Worm (Caenorhabditis elegans): ENCODE results near the gene btb-8.
"Not testable (repeated sequence)": the region's sequence is repeated elsewhere in the genome, so short reads cannot be mapped to it uniquely, and the experiment has no call there.

btb-8 gene

DNA sequence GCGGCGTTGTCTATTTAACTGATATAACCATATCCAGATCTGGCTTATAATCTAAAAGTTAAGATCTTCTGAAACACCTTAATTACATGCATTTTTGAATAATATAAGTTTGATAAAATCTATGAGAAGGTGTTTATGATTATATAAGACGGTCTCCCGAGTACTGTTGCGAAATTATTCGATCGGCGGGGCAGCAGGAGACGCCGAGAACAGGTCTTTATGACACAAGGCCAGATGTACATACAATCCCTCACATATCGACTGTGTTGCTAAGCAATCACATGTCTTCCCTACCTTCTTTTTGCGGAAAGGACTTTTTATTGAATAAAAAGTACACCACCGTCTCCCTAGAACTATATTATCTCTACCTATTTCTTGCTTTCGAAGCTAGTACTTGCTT lies 34.0 kb downstream of the btb-8 start, which contains the start of gene fbxb-53:
Gene fbxb-53 (plus strand): TSS at position 301 of the 400 bp plus-strand sequence.
- TF ChIP-seq egl-43 (GFP tag; IDR thresholded peaks at IDR 0.05) (no peak), aha-1 (tag) (no peak), unc-62 (GFP tag; optimal IDR thresholded peaks at IDR 0.05 in 1 of 2) (peak in 1 of 2 experiments; percentile 31), unc-62 (tag; optimal IDR thresholded peaks at IDR 0.05) (no peak)

DNA sequence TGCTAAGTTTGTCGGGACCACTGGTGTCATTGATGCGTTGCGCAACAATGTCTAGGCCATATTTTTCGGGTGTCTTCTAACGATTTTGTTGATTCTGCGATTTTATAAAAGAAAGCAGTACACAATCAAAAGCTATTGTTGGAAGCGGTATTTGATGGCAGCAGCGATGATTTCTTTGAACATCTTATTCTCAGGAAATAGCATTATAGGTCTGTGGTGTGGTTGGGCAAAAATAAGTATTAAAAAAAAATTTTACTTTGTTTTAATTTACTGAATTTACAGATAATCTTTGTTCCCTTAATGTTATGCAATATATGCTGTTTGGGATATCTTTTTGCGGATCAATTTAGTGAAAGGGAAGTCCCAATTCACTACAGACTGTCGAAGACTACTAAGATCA lies 34.5 kb downstream of the btb-8 start, which contains the start of gene F36H5.10:
Gene F36H5.10 (plus strand): TSS at position 301 of the 400 bp plus-strand sequence.
- peak; percentile 7 for TF ChIP-seq aha-1 (tag)
- TF ChIP-seq nhr-48 (tag; optimal IDR thresholded peaks at IDR 0.05) = no peak

DNA sequence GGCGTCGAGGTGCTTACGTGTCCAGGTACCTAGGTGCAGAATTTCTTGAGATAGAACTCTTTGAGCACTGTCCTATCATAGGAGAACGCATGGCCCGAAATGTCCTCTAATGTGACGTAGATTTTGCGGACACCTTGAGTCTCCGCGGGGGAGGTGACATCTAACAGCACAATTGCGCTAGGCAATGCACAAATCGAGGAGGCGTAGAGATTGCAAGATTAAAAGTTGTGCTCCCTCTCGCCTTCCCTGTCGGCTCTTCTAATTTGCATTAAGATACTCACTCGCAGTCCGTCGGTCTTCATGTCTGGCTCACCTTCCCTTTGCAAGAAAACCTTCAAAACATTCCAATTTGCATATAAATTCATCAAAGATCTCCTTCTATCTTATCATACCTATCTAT lies 37.0 kb downstream of the btb-8 start, which contains the start of gene F36H5.18:
Gene F36H5.18 (plus strand): TSS at position 301 of the 400 bp plus-strand sequence.
- TF ChIP-seq ama-1 (optimal IDR thresholded peaks at IDR 0.05) (no peak), tag-97 (GFP tag; IDR thresholded peaks at IDR 0.05) (no peak), set-16 (GFP tag; IDR thresholded peaks at IDR 0.05) (no peak), ceh-28 (tag; optimal IDR thresholded peaks at IDR 0.05) (no peak), nhr-41 (GFP tag; IDR thresholded peaks at IDR 0.05) (no peak), nhr-102 (tag; optimal IDR thresholded peaks at IDR 0.05) (no peak)

DNA sequence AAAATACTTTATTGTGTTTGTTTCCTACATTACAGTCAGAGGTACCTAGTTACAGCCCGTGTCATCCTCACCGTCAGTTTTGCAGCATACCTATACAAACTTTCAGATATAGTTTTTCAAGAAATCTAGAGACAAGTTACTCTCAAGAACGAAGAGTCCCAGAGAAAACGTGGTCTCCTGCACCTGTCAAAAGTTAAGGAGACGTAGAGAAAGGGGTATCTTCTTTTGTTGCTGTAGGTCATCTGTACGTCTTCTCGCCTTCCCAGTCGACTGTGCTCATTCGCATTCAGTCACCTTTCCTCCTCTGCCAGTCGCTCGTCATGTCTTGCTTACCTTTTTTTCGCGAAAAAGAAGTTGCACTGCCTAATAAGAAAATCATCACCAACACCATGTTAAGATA lies 39.0 kb downstream of the btb-8 start, which contains the start of gene F36H5.4:
Gene F36H5.4 (plus strand): TSS at position 301 of the 400 bp plus-strand sequence.
- TF ChIP-seq mes-2 (tag; optimal IDR thresholded peaks at IDR 0.05; ENCODE audit: poor library complexity, severe bottlenecking) (no peak), ZK337.2 (GFP tag; IDR thresholded peaks at IDR 0.05) (no peak), arid-1 (GFP tag; conservative IDR thresholded peaks at IDR 0.05) (no peak), vab-7 (GFP tag; IDR thresholded peaks at IDR 0.05) (no peak), D1046.2 (GFP tag; IDR thresholded peaks at IDR 0.05) (no peak), aha-1 (tag) (no peak), F44E2.7 (GFP tag; IDR thresholded peaks at IDR 0.05) (no peak), lin-29 (GFP tag; IDR thresholded peaks at IDR 0.05) (no peak), spr-1 (tag; optimal IDR thresholded peaks at IDR 0.05) (no peak), F49E8.2 (tag; optimal IDR thresholded peaks at IDR 0.05; ENCODE audit: borderline replicate concordance) (no peak)

DNA sequence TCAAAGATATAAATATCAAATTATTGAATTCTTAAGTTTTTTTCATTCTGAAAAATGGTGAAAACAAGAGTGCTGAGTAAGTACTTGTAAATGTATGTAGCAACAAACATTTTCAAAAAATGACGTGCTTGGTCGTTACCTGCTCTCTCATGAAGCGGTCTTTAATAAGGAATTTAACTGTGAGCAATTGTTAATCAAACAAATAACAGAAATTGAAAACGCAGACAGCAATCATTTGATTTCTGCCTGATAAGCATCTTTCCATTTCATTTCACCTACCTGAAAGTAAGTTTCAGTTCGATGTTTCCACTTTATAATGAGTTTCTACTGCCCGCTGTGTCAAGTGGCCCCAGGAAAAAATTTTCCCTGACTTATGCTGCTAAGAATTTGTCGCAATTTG lies 40.5 kb downstream of the btb-8 start, which contains the start of gene math-28:
Gene math-28 (plus strand): TSS at position 301 of the 400 bp plus-strand sequence.
- TF ChIP-seq aha-1 (tag) (peak; percentile 55), skn-1 (tag; optimal IDR thresholded peaks at IDR 0.05) (no peak)

DNA sequence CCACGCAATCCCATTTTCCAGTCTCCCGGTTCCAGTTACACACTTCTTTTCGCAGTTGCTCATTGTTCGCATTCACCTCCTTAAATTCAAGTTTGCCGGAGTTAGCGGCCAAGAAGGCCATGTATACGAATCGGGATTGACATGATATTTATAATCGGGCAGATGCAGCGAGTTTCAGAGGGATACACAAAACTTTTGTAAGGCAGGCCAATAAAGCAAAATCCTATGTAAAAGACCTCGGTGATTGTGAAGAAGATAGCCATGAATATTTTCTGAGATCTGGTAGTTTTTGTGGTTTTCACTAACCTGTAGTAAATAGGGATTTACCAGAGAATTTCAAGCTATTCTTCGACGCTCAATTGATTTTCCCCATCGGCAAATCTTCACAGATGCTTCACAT lies 44.1 kb downstream of the btb-8 start:
- no peak for TF ChIP-seq arid-1 (GFP tag; conservative IDR thresholded peaks at IDR 0.05)
- TF ChIP-seq unc-62 (GFP tag; optimal IDR thresholded peaks at IDR 0.05 in 1 of 2) = peak in 1 of 2 experiments; percentile 93
- no peak for TF ChIP-seq unc-62 (tag; optimal IDR thresholded peaks at IDR 0.05)

DNA sequence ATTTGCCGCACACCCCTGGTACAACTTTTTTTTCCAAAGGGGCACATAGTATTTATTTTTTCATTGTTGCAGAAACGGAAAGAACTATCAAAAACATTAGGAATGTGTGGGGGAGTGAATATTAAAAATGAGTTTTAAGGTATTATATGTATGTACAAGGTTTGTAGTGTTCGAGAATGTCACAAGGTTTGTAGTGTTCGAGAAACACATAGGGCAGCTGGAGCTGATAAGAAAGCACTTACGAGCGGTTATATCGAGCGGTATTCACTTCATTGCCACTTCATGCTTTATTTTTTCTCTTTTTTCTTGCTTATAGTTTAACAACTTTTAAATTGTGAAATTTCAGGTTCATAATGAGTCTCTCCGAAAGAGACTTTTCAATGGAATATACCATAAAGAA lies 44.9 kb downstream of the btb-8 start:
- TF ChIP-seq aha-1 (tag) (peak; percentile 15), nhr-28 (tag; optimal IDR thresholded peaks at IDR 0.05) (peak; percentile 95), php-3 (GFP tag; IDR thresholded peaks at IDR 0.05) (peak; percentile 37; the same call in 1 of the 2 replicates), daf-16 (tag; optimal IDR thresholded peaks at IDR 0.05) (peak; percentile 57), hlh-11 (tag; optimal IDR thresholded peaks at IDR 0.05) (peak; percentile 58), dmd-6 (GFP tag; IDR thresholded peaks at IDR 0.05) (0 out of 2 replicates have a peak, but pooled peaks have one; percentile 19), pqm-1 (tag; optimal IDR thresholded peaks at IDR 0.05) (peak; percentile 66)
- TF ChIP-seq daf-16 (GFP tag; optimal IDR thresholded peaks at IDR 0.05) = not testable (repeated sequence)

DNA sequence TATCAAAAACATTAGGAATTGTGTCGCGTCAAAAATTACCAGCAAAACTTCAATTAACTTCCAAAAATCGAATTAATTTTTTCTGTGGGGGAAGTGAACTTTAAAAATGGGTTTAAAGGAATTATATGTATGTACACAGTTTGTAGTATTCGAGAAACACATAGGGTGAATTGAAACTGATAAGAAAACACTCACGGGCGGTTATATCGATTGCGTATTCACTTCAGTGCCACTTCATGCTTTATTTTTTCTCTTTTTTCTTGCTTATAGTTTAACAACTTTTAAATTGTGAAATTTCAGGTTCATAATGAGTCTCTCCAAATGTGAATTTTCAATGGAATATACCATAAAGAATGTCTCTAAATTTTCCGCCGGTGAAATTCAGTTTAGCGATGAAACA lies 48.8 kb downstream of the btb-8 start, which contains the start of gene math-26:
Gene math-26 (plus strand): TSS at position 301 of the 400 bp plus-strand sequence.
- not testable (repeated sequence) for TF ChIP-seq lin-39, skn-1, nhr-10 (tag; optimal IDR thresholded peaks at IDR 0.05)
